Fruit fly (Drosophila melanogaster): ENCODE measurements around the gene side-II.
A peak's percentile ranks its signal among the peaks of the same experiment; 100 is the strongest.
"Not testable (repeated sequence)": the region's sequence is repeated elsewhere in the genome, so short reads cannot be mapped to it uniquely, and the experiment has no call there.

Gene side-II

DNA sequence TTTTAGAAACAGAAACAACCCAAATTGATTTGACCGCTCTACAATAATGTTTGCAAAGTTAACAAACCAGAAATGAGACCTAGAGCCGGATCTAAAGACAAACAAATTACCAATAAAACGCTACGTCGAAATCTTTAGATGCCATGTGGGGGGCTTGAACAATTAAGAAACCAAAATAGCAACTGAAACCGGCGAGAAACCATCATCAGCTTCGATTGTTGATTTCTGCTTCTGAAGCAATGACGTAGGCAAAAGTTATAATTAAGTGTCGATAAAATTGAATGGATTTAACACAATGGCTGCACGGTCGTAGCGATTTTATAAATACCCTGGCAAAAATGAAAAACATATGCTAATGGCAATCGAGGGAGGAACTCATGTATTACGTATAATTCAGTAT is 20.8 kb upstream of the side-II start:
- no peak for TF ChIP-seq Abd-B (GFP tag; optimal IDR thresholded peaks at IDR 0.05)
- no peak for TF ChIP-seq jim (GFP tag; optimal IDR thresholded peaks at IDR 0.05)
- TF ChIP-seq ey (GFP tag; optimal IDR thresholded peaks at IDR 0.05), result no peak
- no peak for TF ChIP-seq HLH106 (tag; optimal IDR thresholded peaks at IDR 0.05)

DNA sequence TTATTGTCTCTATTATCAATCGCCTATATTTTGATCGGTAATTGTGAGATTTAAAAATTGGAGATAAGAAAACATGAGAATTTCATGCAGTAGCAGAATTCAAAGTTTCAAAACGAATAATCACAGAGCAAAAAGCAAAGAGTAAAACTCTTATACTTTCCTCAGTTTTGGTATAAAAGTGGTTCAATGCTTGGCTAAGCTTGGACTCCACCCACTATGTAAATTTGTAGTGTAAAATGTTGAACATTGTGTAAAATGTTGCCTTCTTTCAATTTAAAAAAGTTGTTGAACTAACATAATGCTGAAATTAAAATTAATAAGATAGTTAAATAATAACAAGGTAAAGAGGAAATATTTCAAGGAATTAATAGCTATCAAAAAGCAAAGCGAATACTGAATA is 736 bp upstream of the side-II start:
- TF ChIP-seq dl (GFP tag; optimal IDR thresholded peaks at IDR 0.05; ENCODE audit: insufficient read depth in 1 of 2, partially characterized antibody in 2 of 2), result no peak
- peak; percentile 9 for TF ChIP-seq Myc (optimal IDR thresholded peaks at IDR 0.05)

DNA sequence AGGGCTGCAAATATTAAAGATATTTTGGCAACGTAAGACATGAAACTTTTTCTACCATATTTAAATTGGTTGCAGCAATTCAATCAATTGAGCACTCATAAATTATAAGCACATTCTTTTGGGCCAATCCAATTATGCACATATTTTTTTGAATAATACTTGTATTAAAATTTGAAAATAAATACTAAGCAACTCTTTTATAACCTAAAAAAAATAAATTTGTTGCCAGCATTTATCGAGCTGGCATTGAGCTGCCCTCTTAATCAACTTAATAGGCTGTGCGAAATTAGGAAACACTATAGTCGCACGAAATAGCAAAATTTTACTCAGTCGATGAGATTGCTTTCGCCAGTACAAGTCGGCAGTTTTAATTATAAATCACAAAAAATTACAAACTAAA is 47.8 kb downstream of the side-II start, which contains the start of gene CG3491:
Gene CG3491, plus strand, starts transcription at position 301 of the 400 bp plus-strand sequence.
- no peak for TF ChIP-seq N (GFP tag; optimal IDR thresholded peaks at IDR 0.05)
- no peak for TF ChIP-seq dl (GFP tag; optimal IDR thresholded peaks at IDR 0.05; ENCODE audit: insufficient read depth in 1 of 2, partially characterized antibody in 2 of 2)
- TF ChIP-seq sv (GFP tag; optimal IDR thresholded peaks at IDR 0.05), result no peak
- TF ChIP-seq rgr (GFP tag; optimal IDR thresholded peaks at IDR 0.05), result no peak

DNA sequence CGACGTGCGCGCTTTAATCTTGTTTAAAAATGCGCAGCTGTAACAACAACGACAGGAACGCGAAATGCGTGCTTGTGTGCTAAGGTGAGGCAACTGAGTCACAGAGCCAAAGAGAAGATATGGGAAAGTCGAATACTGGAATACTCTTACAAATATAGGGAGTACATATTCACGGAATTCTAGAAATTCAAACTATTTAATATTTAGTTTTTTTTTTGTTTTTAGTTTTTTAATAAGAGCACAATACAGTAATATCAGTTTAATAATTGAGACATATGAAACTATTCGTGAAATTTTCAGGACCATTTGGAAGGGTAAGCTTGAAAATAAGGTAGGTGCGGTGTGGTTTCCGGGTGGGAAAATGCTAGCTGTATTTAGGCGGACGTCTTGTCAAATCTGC is 84.6 kb downstream of the side-II start:
- TF ChIP-seq Dfd (GFP tag; optimal IDR thresholded peaks at IDR 0.05), result no peak
- no peak for TF ChIP-seq CrebA (GFP tag; optimal IDR thresholded peaks at IDR 0.05; ENCODE audit: borderline replicate concordance)
- TF ChIP-seq tai (GFP tag; optimal IDR thresholded peaks at IDR 0.05), result no peak
- no peak for TF ChIP-seq Dif (GFP tag; optimal IDR thresholded peaks at IDR 0.05; ENCODE audit: partially characterized antibody)
- no peak for TF ChIP-seq brk (GFP tag; optimal IDR thresholded peaks at IDR 0.05)
- no peak for TF ChIP-seq h (GFP tag; optimal IDR thresholded peaks at IDR 0.05)
- TF ChIP-seq Vsx2 (GFP tag; optimal IDR thresholded peaks at IDR 0.05; ENCODE audit: partially characterized antibody), result no peak
- no peak for TF ChIP-seq foxo (GFP tag; optimal IDR thresholded peaks at IDR 0.05)
- TF ChIP-seq woc (GFP tag; optimal IDR thresholded peaks at IDR 0.05), result no peak
- TF ChIP-seq Mio (GFP tag; optimal IDR thresholded peaks at IDR 0.05), result no peak
- no peak for TF ChIP-seq Myc (optimal IDR thresholded peaks at IDR 0.05)
- no peak for TF ChIP-seq pan (optimal IDR thresholded peaks at IDR 0.05)

DNA sequence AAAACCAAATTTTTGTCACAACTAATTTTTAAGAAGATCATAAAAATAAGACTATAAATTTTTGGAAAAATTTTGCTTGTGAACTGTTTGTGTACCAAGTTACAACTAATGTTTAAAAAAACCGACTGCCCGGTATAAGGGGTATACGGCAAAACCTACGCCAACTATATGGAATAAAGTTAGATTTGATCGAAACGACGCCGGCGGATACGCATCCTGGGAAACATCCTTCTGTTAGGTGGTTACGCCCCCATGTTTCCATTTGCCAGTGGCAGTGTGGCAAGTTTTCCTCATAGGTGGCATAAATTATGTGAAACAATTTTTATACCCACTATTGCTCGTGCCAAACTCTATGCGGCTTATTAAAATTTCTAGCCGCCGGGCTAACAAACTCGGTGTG is 88.5 kb downstream of the side-II start, which contains the start of gene ProtB:
Gene ProtB, minus strand, starts transcription at position 101 of the 400 bp plus-strand sequence.
- TF ChIP-seq dsf (GFP tag; optimal IDR thresholded peaks at IDR 0.05; ENCODE audit: borderline replicate concordance); HLH106 (tag; optimal IDR thresholded peaks at IDR 0.05); dl (GFP tag; optimal IDR thresholded peaks at IDR 0.05; ENCODE audit: insufficient read depth in 1 of 2, partially characterized antibody in 2 of 2): not testable (repeated sequence)

DNA sequence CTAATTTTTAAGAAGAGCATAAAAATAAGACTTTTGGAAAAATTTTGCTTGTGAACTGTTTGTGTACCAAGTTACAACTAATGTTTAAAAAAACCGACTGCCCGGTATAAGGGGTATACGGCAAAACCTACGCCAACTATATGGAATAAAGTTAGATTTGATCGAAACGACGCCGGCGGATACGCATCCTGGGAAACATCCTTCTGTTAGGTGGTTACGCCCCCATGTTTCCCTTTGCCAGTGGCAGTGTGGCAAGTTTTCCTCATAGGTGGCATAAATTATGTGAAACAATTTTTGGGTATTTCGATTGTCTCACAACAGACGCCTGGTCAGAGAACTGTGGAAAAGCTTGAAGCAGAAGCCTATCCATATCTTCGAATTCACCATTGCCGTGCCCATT is 90.5 kb downstream of the side-II start, which contains the start of gene ProtA:
Gene ProtA, minus strand, starts transcription at position 101 of the 400 bp plus-strand sequence.
- TF ChIP-seq br, psq, OdsH (GFP tag; optimal IDR thresholded peaks at IDR 0.05): not testable (repeated sequence)

DNA sequence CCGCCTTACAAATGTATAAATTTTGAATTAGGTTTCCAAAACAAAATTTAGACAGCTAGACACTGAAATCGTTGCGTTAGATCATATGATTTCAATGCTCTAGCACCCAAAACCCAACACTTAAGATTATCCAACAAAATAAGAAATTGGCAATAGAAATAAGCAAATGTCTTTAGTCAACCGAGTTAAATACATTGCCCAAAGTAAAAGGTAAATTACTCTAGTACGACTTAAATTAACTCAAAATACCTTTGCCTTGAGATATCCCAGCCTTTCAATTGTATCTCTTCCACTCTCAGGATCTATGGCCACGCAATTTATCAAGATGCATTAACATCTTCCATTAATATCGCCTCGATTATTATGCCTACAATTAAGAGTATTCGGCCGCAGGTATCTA is 95.9 kb downstream of the side-II start, which contains the start of gene CG15278:
Gene CG15278, minus strand, starts transcription at position 101 of the 400 bp plus-strand sequence.
- TF ChIP-seq Dif (GFP tag; optimal IDR thresholded peaks at IDR 0.05; ENCODE audit: partially characterized antibody) (no peak), Hr83 (GFP tag; optimal IDR thresholded peaks at IDR 0.05; ENCODE audit: poor library complexity, severe bottlenecking) (no peak), rgr (GFP tag; optimal IDR thresholded peaks at IDR 0.05) (no peak), OdsH (GFP tag; optimal IDR thresholded peaks at IDR 0.05) (no peak), N (GFP tag; optimal IDR thresholded peaks at IDR 0.05) (no peak), HLH106 (tag; optimal IDR thresholded peaks at IDR 0.05) (no peak), ey (GFP tag; optimal IDR thresholded peaks at IDR 0.05) (no peak), Hr78 (GFP tag; optimal IDR thresholded peaks at IDR 0.05) (no peak), dsf (GFP tag; optimal IDR thresholded peaks at IDR 0.05; ENCODE audit: borderline replicate concordance) (no peak), Hnf4 (GFP tag; optimal IDR thresholded peaks at IDR 0.05) (no peak), Dfd (GFP tag; optimal IDR thresholded peaks at IDR 0.05) (no peak)

Measured in whole organism, wandering third instar larva.